Worm (Caenorhabditis elegans) whole organism, L3 larva: Measurements from ENCODE around the gene cyk-1.

Experiments
- ZK546.5 ChIP-seq: sonication (generic microtip); optimal IDR thresholded peaks from 2 replicates; lab custom pipeline; 2017; ENCODE audit warnings: missing biosample characterization, missing genetic modification characterization
- aly-2 ChIP-seq: fragments of 150-350 bp; optimal IDR thresholded peaks from 2 replicates; lab custom pipeline; 2014; ENCODE audit warnings: missing biosample characterization, missing genetic modification characterization
- ama-1 ChIP-seq: fragments of 150-350 bp; optimal IDR thresholded peaks from 2 replicates; lab custom pipeline; 2018
- ceh-16 ChIP-seq: sonication (generic microtip); optimal IDR thresholded peaks from 2 replicates; lab custom pipeline; 2017; ENCODE audit warnings: missing biosample characterization, missing genetic modification characterization
- ceh-28 ChIP-seq: fragments of 150-350 bp; optimal IDR thresholded peaks from 2 replicates; lab custom pipeline; 2014; ENCODE audit warnings: missing biosample characterization, missing genetic modification reagents, missing genetic modification characterization
- ceh-82 ChIP-seq: fragments of 150-350 bp; optimal IDR thresholded peaks from 2 replicates; lab custom pipeline; 2014; ENCODE audit warnings: missing biosample characterization, missing genetic modification characterization
- daf-12 ChIP-seq: fragments of 150-350 bp; optimal IDR thresholded peaks from 2 replicates; lab custom pipeline; 2014; ENCODE audit warnings: missing biosample characterization, missing genetic modification reagents, missing genetic modification characterization
- egl-27 ChIP-seq: sonication (generic microtip); optimal IDR thresholded peaks from 4 replicates; lab custom pipeline; 2017; ENCODE audit warnings: missing biosample characterization, missing genetic modification reagents, missing genetic modification characterization
- elt-1 ChIP-seq: fragments of 150-350 bp; optimal IDR thresholded peaks from 2 replicates; lab custom pipeline; 2014; ENCODE audit warnings: missing biosample characterization, missing genetic modification characterization
- elt-2 ChIP-seq: sonication (generic microtip); optimal IDR thresholded peaks from 2 replicates; lab custom pipeline; 2016; ENCODE audit warnings: missing genetic modification reagents, mild to moderate bottlenecking, missing genetic modification characterization, missing compliant biosample characterization
- elt-3 ChIP-seq, 3 experiments: fragments of 150-350 bp in 1 of 3; sonication (generic microtip) in 2 of 3; optimal IDR thresholded peaks; 2 replicates in 2 of 3; 4 replicates in 1 of 3; lab custom pipeline; 2014 to 2017; ENCODE audit warnings: missing biosample characterization in 3 of 3, missing genetic modification characterization in 3 of 3
- eor-1 ChIP-seq, 2 experiments: fragments of 150-350 bp; optimal IDR thresholded peaks; 2 replicates each; lab custom pipeline; 2014 to 2018; ENCODE audit warnings: missing biosample characterization in 2 of 2, missing genetic modification characterization in 2 of 2
- fkh-10 ChIP-seq: sonication (generic microtip); optimal IDR thresholded peaks from 2 replicates; lab custom pipeline; 2017; ENCODE audit warnings: missing biosample characterization, missing genetic modification reagents, missing genetic modification characterization
- fkh-2 ChIP-seq: fragments of 150-350 bp; optimal IDR thresholded peaks from 2 replicates; lab custom pipeline; 2014; ENCODE audit warnings: missing biosample characterization, missing genetic modification reagents, missing genetic modification characterization
- hmg-11 ChIP-seq: sonication (generic microtip); optimal IDR thresholded peaks from 2 replicates; lab custom pipeline; 2016; ENCODE audit warnings: missing genetic modification characterization, missing compliant biosample characterization
- jun-1 ChIP-seq: fragments of 150-350 bp; optimal IDR thresholded peaks from 2 replicates; lab custom pipeline; 2014; ENCODE audit warnings: missing biosample characterization, missing genetic modification reagents, missing genetic modification characterization
- lin-15B ChIP-seq: fragments of 150-350 bp; optimal IDR thresholded peaks from 2 replicates; lab custom pipeline; 2014; ENCODE audit warnings: missing biosample characterization, missing genetic modification characterization
- lin-39 ChIP-seq: fragments of 150-350 bp; optimal IDR thresholded peaks from 2 replicates; lab custom pipeline; 2018; ENCODE audit warnings: missing biosample characterization, missing genetic modification reagents, missing genetic modification characterization
- lsy-12 ChIP-seq: sonication (generic microtip); optimal IDR thresholded peaks from 2 replicates; lab custom pipeline; 2016; ENCODE audit warnings: mild to moderate bottlenecking, missing genetic modification characterization, missing compliant biosample characterization
- nfya-1 ChIP-seq: sonication (generic microtip); optimal IDR thresholded peaks from 2 replicates; lab custom pipeline; 2017; ENCODE audit warnings: missing genetic modification characterization, mild to moderate bottlenecking, missing compliant biosample characterization, antibody characterized with exemption, moderate library complexity; ENCODE audit not compliant: insufficient read depth
- nhr-11 ChIP-seq: fragments of 150-350 bp; optimal IDR thresholded peaks from 2 replicates; lab custom pipeline; 2014; ENCODE audit warnings: missing biosample characterization, missing genetic modification characterization
- nhr-12 ChIP-seq: fragments of 150-350 bp; optimal IDR thresholded peaks from 2 replicates; lab custom pipeline; 2014; ENCODE audit warnings: missing biosample characterization, missing genetic modification characterization
- nhr-23 ChIP-seq: fragments of 150-350 bp; optimal IDR thresholded peaks from 2 replicates; lab custom pipeline; 2014; ENCODE audit warnings: missing biosample characterization, missing genetic modification reagents, missing genetic modification characterization
- nhr-237 ChIP-seq: fragments of 150-350 bp; optimal IDR thresholded peaks from 2 replicates; lab custom pipeline; 2014; ENCODE audit warnings: missing biosample characterization, missing genetic modification characterization
- nhr-25 ChIP-seq: sonication (generic microtip); optimal IDR thresholded peaks from 2 replicates; lab custom pipeline; 2017; ENCODE audit warnings: missing biosample characterization, missing genetic modification characterization
- nhr-43 ChIP-seq: sonication (generic microtip); optimal IDR thresholded peaks from 2 replicates; lab custom pipeline; 2016; ENCODE audit warnings: mild to moderate bottlenecking, missing genetic modification characterization, missing compliant biosample characterization; ENCODE audit not compliant: poor library complexity, severe bottlenecking
- nhr-67 ChIP-seq: fragments of 150-350 bp; optimal IDR thresholded peaks from 2 replicates; lab custom pipeline; 2014; ENCODE audit warnings: missing biosample characterization, missing genetic modification characterization
- nhr-77 ChIP-seq: fragments of 150-350 bp; optimal IDR thresholded peaks from 2 replicates; lab custom pipeline; 2014; ENCODE audit warnings: missing biosample characterization, missing genetic modification characterization
- pha-4 ChIP-seq: fragments of 150-350 bp; optimal IDR thresholded peaks from 2 replicates; lab custom pipeline; 2014; ENCODE audit warnings: missing biosample characterization, missing genetic modification reagents, missing genetic modification characterization
- pqm-1 ChIP-seq: fragments of 150-350 bp; optimal IDR thresholded peaks from 2 replicates; lab custom pipeline; 2017; ENCODE audit warnings: missing biosample characterization, missing genetic modification characterization, inconsistent platforms
- sea-2 ChIP-seq: fragments of 150-350 bp; sonication (generic microtip); optimal IDR thresholded peaks from 4 replicates; lab custom pipeline; 2014; ENCODE audit warnings: missing biosample characterization, missing genetic modification reagents, missing genetic modification characterization
- skn-1 ChIP-seq: fragments of 150-350 bp; optimal IDR thresholded peaks from 2 replicates; lab custom pipeline; 2014; ENCODE audit warnings: missing biosample characterization, missing genetic modification characterization
- snpc-4 ChIP-seq: fragments of 150-350 bp; optimal IDR thresholded peaks from 2 replicates; lab custom pipeline; 2014; ENCODE audit warnings: missing biosample characterization, missing genetic modification characterization
- tbx-2 ChIP-seq: sonication (generic microtip); optimal IDR thresholded peaks from 2 replicates; lab custom pipeline; 2016; ENCODE audit warnings: mild to moderate bottlenecking, missing genetic modification characterization, missing compliant biosample characterization
- unc-39 ChIP-seq: sonication (generic microtip); optimal IDR thresholded peaks from 4 replicates; lab custom pipeline; 2017; ENCODE audit warnings: missing biosample characterization, missing genetic modification characterization
- zag-1 ChIP-seq: fragments of 150-350 bp; optimal IDR thresholded peaks from 2 replicates; lab custom pipeline; 2014; ENCODE audit warnings: missing biosample characterization, missing genetic modification characterization
- ztf-11 ChIP-seq: fragments of 150-350 bp; optimal IDR thresholded peaks from 2 replicates; lab custom pipeline; 2014; ENCODE audit warnings: missing biosample characterization, missing genetic modification characterization
- ztf-4 ChIP-seq: fragments of 150-350 bp; optimal IDR thresholded peaks from 2 replicates; lab custom pipeline; 2014; ENCODE audit warnings: missing biosample characterization, missing genetic modification characterization

Gene cyk-1

DNA sequence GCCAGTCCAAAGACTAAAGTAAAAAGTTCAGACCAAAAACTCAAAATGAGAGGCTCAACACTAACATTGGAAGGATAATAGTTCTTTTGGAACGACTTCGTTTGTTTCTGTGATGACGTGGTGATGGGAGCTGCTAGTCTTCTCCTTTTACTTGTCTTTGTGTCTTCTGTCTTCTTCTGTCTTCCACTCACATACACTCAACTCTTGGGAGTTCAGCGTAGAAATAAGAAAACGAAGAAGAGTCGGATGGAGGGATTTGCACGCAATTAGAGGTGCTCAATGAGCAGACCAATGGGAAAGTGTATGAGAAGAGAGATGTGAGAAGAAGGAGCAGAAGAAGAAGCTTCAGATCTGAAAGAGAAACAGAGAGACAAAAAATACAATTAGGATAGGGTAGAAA, 16.9 kb downstream of the cyk-1 start:
- no peak for TF ChIP-seq ceh-28 (tag; lab: Kevin White, UChicago)
- TF ChIP-seq nhr-23: no peak
- no peak for TF ChIP-seq lsy-12 (tag; lab: Kevin White, UChicago)
- no peak for TF ChIP-seq ztf-11 (tag; lab: Kevin White, UChicago)
- TF ChIP-seq unc-39: no peak

ce11 chrIII:7008836-7009235, 20.2 kb downstream of the cyk-1 start, which contains the start of gene lgc-38:
TSS of gene lgc-38 (plus strand) at chrIII:7009136.
- TF ChIP-seq eor-1 (tag; optimal IDR thresholded peaks at IDR 0.05; lab: Kevin White, UChicago) (no peak), nhr-237 (tag; lab: Kevin White, UChicago) (no peak)

DNA sequence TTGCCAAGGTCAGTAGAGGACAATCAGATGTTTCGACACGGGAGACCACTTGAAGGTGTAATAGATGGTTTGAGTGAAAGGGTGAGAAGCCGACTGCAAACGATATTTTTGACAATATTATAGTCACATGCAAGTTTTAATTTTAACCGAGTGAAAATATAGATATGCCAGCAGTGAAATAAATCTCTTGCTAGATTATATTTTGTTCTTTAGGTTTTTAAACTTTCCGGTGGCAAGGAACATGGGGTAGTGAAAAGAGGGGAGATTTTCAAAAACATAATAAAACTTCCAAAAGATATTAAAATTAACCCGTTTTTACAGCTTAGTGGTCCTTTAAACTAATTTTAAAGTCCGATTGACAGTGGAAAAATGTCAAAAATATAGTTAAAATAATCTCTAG, 23.7 kb downstream of the cyk-1 start, which contains the start of gene C06E8.5:
Gene C06E8.5, minus strand, starts transcription at position 101 of the 400 bp plus-strand sequence.
- TF ChIP-seq pha-4 (no peak), nhr-25 (peak; percentile 16), pqm-1 (tag; lab: Kevin White, UChicago) (no peak), tbx-2 (tag; lab: Kevin White, UChicago) (no peak), ama-1 (lab: Kevin White, UChicago) (no peak), hmg-11 (tag; lab: Kevin White, UChicago) (no peak), ceh-16 (tag; lab: Kevin White, UChicago) (no peak), nhr-43 (tag; lab: Kevin White, UChicago) (no peak)
- TF ChIP-seq, all 47 proteins: peak for 1

DNA sequence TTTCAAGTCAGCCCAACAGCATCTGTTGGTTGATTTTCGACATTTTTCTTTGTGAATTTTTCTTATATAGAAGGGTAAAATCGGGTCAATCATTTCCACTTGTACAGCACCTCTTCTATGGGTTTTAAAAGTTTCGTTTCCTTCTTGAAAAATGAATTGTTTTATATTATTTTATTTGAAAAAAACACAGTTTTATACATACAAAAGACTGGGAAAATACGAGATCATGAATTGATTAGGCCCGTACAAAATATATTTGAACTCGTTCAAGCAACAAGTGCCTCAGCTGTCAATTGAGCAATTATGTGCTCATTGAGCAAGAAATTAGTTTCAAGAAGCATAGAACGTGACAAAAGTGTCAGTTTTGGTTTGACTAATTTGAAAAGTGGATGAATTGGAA, 26.9 kb downstream of the cyk-1 start:
- TF ChIP-seq daf-12 (tag; lab: Kevin White, UChicago): no peak
- TF ChIP-seq lsy-12 (tag; lab: Kevin White, UChicago): no peak
- no peak for TF ChIP-seq nhr-67 (tag; lab: Kevin White, UChicago)
- TF ChIP-seq unc-39: no peak
- TF ChIP-seq fkh-10 (GFP tag; lab: Kevin White, UChicago): no peak
- no peak for TF ChIP-seq zag-1 (tag; lab: Kevin White, UChicago)
- TF ChIP-seq skn-1: no peak
- TF ChIP-seq snpc-4 (tag; lab: Kevin White, UChicago): no peak
- no peak for TF ChIP-seq pha-4
- no peak for TF ChIP-seq nhr-12 (tag; lab: Kevin White, UChicago)
- no peak for TF ChIP-seq eor-1 (tag; optimal IDR thresholded peaks at IDR 0.05; lab: Kevin White, UChicago)
- TF ChIP-seq nhr-237 (tag; lab: Kevin White, UChicago): no peak
- no peak for TF ChIP-seq jun-1 (tag; lab: Kevin White, UChicago)
- no peak for TF ChIP-seq fkh-2 (tag; lab: Kevin White, UChicago)

ce11 chrIII:6993179-6993578, 35.8 kb downstream of the cyk-1 start:
- TF ChIP-seq hmg-11 (tag; lab: Kevin White, UChicago): no peak
- no peak for TF ChIP-seq zag-1 (tag; lab: Kevin White, UChicago)
- no peak for TF ChIP-seq fkh-2 (tag; lab: Kevin White, UChicago)
- TF ChIP-seq nhr-23: peak; percentile 26

ce11 chrIII:6992496-6992895, 36.5 kb downstream of the cyk-1 start:
- TF ChIP-seq eor-1 (tag; optimal IDR thresholded peaks at IDR 0.05; lab: Kevin White, UChicago) (no peak), pha-4 (peak; percentile 37), elt-2 (peak; percentile 15), pqm-1 (tag; lab: Kevin White, UChicago) (peak; percentile 22), elt-1 (tag; lab: Kevin White, UChicago) (no peak)
- TF ChIP-seq, all 47 proteins: peak for 3

DNA sequence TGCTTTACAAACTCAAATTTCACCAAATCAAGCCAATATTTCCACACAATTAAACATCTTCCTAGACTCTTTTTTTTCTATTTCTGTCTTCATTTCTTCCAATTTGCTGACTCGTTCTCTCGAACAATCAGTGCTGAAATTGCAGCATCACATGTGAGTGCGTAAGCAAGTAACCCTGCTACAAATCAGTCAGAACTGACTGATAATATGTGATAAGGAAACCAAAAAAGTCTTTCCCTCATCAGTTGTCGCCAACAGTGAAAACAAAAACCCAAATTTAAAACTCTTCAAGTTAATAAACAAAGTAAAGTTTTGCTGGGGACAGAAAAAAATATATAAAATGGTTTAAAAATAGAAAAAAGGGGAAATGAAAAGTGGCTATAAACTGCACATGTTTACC, 37.5 kb downstream of the cyk-1 start:
- no peak for TF ChIP-seq sea-2 (GFP tag; lab: Kevin White, UChicago)
- no peak for TF ChIP-seq zag-1 (tag; lab: Kevin White, UChicago)
- no peak for TF ChIP-seq egl-27 (tag; lab: Kevin White, UChicago)
- TF ChIP-seq ztf-4 (tag; lab: Kevin White, UChicago): no peak
- no peak for TF ChIP-seq unc-39
- no peak for TF ChIP-seq fkh-10 (GFP tag; lab: Kevin White, UChicago)
- TF ChIP-seq daf-12 (tag; lab: Kevin White, UChicago): no peak
- TF ChIP-seq ztf-11 (tag; lab: Kevin White, UChicago): no peak
- TF ChIP-seq fkh-2 (tag; lab: Kevin White, UChicago): no peak
- no peak for TF ChIP-seq jun-1 (tag; lab: Kevin White, UChicago)
- TF ChIP-seq nhr-67 (tag; lab: Kevin White, UChicago): no peak
- no peak for TF ChIP-seq aly-2
- TF ChIP-seq nhr-11: no peak
- TF ChIP-seq ceh-82 (tag; lab: Kevin White, UChicago): no peak
- TF ChIP-seq lsy-12 (tag; lab: Kevin White, UChicago): no peak
- no peak for TF ChIP-seq snpc-4 (tag; lab: Kevin White, UChicago)
- peak; percentile 73 for TF ChIP-seq pqm-1 (tag; lab: Kevin White, UChicago)
- TF ChIP-seq ZK546.5 (tag; lab: Kevin White, UChicago): no peak
- TF ChIP-seq lin-39 (tag; lab: Kevin White, UChicago): no peak
- TF ChIP-seq ama-1 (lab: Kevin White, UChicago): peak; percentile 57
- peak; percentile 83 for TF ChIP-seq elt-2
- no peak for TF ChIP-seq elt-3 (tag; optimal IDR thresholded peaks at IDR 0.05; lab: Kevin White, UChicago)
- peak; percentile 1 for TF ChIP-seq nfya-1 (tag; lab: Kevin White, UChicago)
- TF ChIP-seq pha-4: peak; percentile 65
- no peak for TF ChIP-seq lin-15B
- no peak for TF ChIP-seq skn-1
- no peak for TF ChIP-seq nhr-25
- TF ChIP-seq nhr-77 (tag; lab: Kevin White, UChicago): no peak
- no peak for TF ChIP-seq nhr-237 (tag; lab: Kevin White, UChicago)
